Worm (Caenorhabditis elegans) whole organism, late embryonic: ENCODE measurements around the gene col-183.
A peak's percentile ranks its signal among the peaks of the same experiment; 100 is the strongest.

Experiments
- C38D4.7 ChIP-seq: fragments of 200-800 bp; sonication (Bioruptor generic); optimal IDR thresholded peaks from 2 replicates; lab custom pipeline; 2018; ENCODE audit warnings: mild to moderate bottlenecking, missing genetic modification characterization, moderate library complexity, missing compliant biosample characterization
- K09A11.1 ChIP-seq: sonication (generic microtip); optimal IDR thresholded peaks from 2 replicates; lab custom pipeline; 2017; ENCODE audit warnings: antibody characterized with exemption, mild to moderate bottlenecking, missing genetic modification characterization, missing compliant biosample characterization; ENCODE audit not compliant: insufficient read depth
- Y22D7AL.16 ChIP-seq: sonication (generic microtip); optimal IDR thresholded peaks from 2 replicates; lab custom pipeline; 2016; ENCODE audit warnings: missing genetic modification characterization, missing compliant biosample characterization
- ama-1 ChIP-seq: fragments of 150-350 bp; optimal IDR thresholded peaks from 2 replicates; lab custom pipeline; 2014
- ceh-14 ChIP-seq: sonication (generic microtip); optimal IDR thresholded peaks from 2 replicates; lab custom pipeline; 2016; ENCODE audit warnings: missing genotype, missing genetic modification characterization, missing compliant biosample characterization
- ceh-18 ChIP-seq: sonication (generic microtip); optimal IDR thresholded peaks from 2 replicates; lab custom pipeline; 2016; ENCODE audit warnings: missing genetic modification characterization, missing compliant biosample characterization
- ceh-19 ChIP-seq: fragments of 200-800 bp; sonication (Bioruptor generic); optimal IDR thresholded peaks from 2 replicates; lab custom pipeline; 2018; ENCODE audit warnings: mild to moderate bottlenecking, missing genetic modification characterization, missing compliant biosample characterization
- ceh-31 ChIP-seq: sonication (generic microtip); optimal IDR thresholded peaks from 2 replicates; lab custom pipeline; 2016; ENCODE audit warnings: missing genetic modification characterization, missing compliant biosample characterization
- ceh-34 ChIP-seq: sonication (generic microtip); optimal IDR thresholded peaks from 2 replicates; lab custom pipeline; 2016; ENCODE audit warnings: mild to moderate bottlenecking, missing genetic modification characterization, missing compliant biosample characterization
- ceh-45 ChIP-seq: fragments of 200-800 bp; sonication (Bioruptor generic); IDR thresholded peaks from 2 replicates; pipeline ENCODE4 v1.3.6; 2022; ENCODE audit warnings: missing genetic modification reagents, missing genetic modification characterization, missing compliant biosample characterization
- ceh-6 ChIP-seq: fragments of 200-800 bp; sonication (Bioruptor generic); optimal IDR thresholded peaks from 2 replicates; lab custom pipeline; 2018; ENCODE audit warnings: mild to moderate bottlenecking, missing genetic modification characterization, missing compliant biosample characterization
- che-1 ChIP-seq: sonication (generic microtip); optimal IDR thresholded peaks from 2 replicates; lab custom pipeline; 2016; ENCODE audit warnings: mild to moderate bottlenecking, missing genetic modification characterization, missing compliant biosample characterization
- dmd-4 ChIP-seq: sonication (generic microtip); optimal IDR thresholded peaks from 2 replicates; lab custom pipeline; 2016; ENCODE audit warnings: borderline replicate concordance, missing genetic modification characterization, missing compliant biosample characterization
- elt-4 ChIP-seq: sonication (generic microtip); optimal IDR thresholded peaks from 2 replicates; lab custom pipeline; 2016; ENCODE audit warnings: missing genetic modification characterization, missing compliant biosample characterization
- ets-4 ChIP-seq: sonication (generic microtip); optimal IDR thresholded peaks from 2 replicates; lab custom pipeline; 2016; ENCODE audit warnings: missing genetic modification characterization, missing compliant biosample characterization
- eyg-1 ChIP-seq: sonication (generic microtip); optimal IDR thresholded peaks from 2 replicates; lab custom pipeline; 2016; ENCODE audit warnings: missing genotype, missing genetic modification characterization, missing compliant biosample characterization
- fkh-6 ChIP-seq: sonication (generic microtip); optimal IDR thresholded peaks from 2 replicates; lab custom pipeline; 2016; ENCODE audit warnings: missing genetic modification characterization, missing compliant biosample characterization
- gmeb-2 ChIP-seq: sonication (generic microtip); optimal IDR thresholded peaks from 2 replicates; lab custom pipeline; 2016; ENCODE audit warnings: missing genetic modification characterization, inconsistent platforms, missing compliant biosample characterization
- hlh-15 ChIP-seq: sonication (generic microtip); optimal IDR thresholded peaks from 2 replicates; lab custom pipeline; 2016; ENCODE audit warnings: missing genetic modification characterization, missing compliant biosample characterization
- hlh-30 ChIP-seq: sonication (generic microtip); optimal IDR thresholded peaks from 2 replicates; lab custom pipeline; 2017; ENCODE audit warnings: antibody characterized with exemption, missing genetic modification characterization, missing compliant biosample characterization; ENCODE audit not compliant: insufficient read depth
- hlh-8 ChIP-seq: sonication (generic microtip); optimal IDR thresholded peaks from 2 replicates; lab custom pipeline; 2016; ENCODE audit warnings: missing genotype, missing genetic modification characterization, missing compliant biosample characterization
- lin-11 ChIP-seq: fragments of 200-800 bp; sonication (Bioruptor generic); optimal IDR thresholded peaks from 2 replicates; lab custom pipeline; 2018; ENCODE audit warnings: mild to moderate bottlenecking, missing genetic modification characterization, missing compliant biosample characterization
- madf-2 ChIP-seq: sonication (generic microtip); optimal IDR thresholded peaks from 2 replicates; lab custom pipeline; 2017; ENCODE audit warnings: missing genetic modification characterization, missing compliant biosample characterization
- nfya-1 ChIP-seq: sonication (generic microtip); optimal IDR thresholded peaks from 2 replicates; lab custom pipeline; 2017; ENCODE audit warnings: missing genetic modification characterization, mild to moderate bottlenecking, missing compliant biosample characterization, antibody characterized with exemption, moderate library complexity
- npax-4 ChIP-seq: sonication (generic microtip); optimal IDR thresholded peaks from 2 replicates; lab custom pipeline; 2016; ENCODE audit warnings: missing genetic modification characterization, missing compliant biosample characterization
- odd-2 ChIP-seq: sonication (generic microtip); optimal IDR thresholded peaks from 2 replicates; lab custom pipeline; 2017; ENCODE audit warnings: antibody characterized with exemption, mild to moderate bottlenecking, missing genetic modification characterization, missing compliant biosample characterization
- pag-3 ChIP-seq: sonication (generic microtip); optimal IDR thresholded peaks from 2 replicates; lab custom pipeline; 2016; ENCODE audit warnings: missing compliant biosample characterization, missing genetic modification characterization, borderline replicate concordance
- pat-9 ChIP-seq: fragments of 200-800 bp; sonication (Bioruptor generic); optimal IDR thresholded peaks from 2 replicates; lab custom pipeline; 2018; ENCODE audit warnings: mild to moderate bottlenecking, missing genetic modification characterization, moderate library complexity, missing compliant biosample characterization
- pha-2 ChIP-seq: sonication (generic microtip); optimal IDR thresholded peaks from 2 replicates; lab custom pipeline; 2017; ENCODE audit warnings: mild to moderate bottlenecking, missing genetic modification characterization, missing compliant biosample characterization
- pqm-1 ChIP-seq: sonication (generic microtip); optimal IDR thresholded peaks from 2 replicates; lab custom pipeline; 2016; ENCODE audit warnings: missing genetic modification characterization, missing compliant biosample characterization
- rnt-1 ChIP-seq: sonication (generic microtip); optimal IDR thresholded peaks from 2 replicates; lab custom pipeline; 2016; ENCODE audit warnings: missing genetic modification characterization, missing compliant biosample characterization
- sdc-2 ChIP-seq: sonication (generic microtip); optimal IDR thresholded peaks from 2 replicates; lab custom pipeline; 2016; ENCODE audit warnings: missing genotype, missing genetic modification characterization, missing compliant biosample characterization
- syd-9 ChIP-seq: sonication (generic microtip); optimal IDR thresholded peaks from 2 replicates; lab custom pipeline; 2016; ENCODE audit warnings: mild to moderate bottlenecking, missing genetic modification characterization, moderate library complexity, missing compliant biosample characterization
- tbx-2 ChIP-seq: sonication (generic microtip); optimal IDR thresholded peaks from 2 replicates; lab custom pipeline; 2016; ENCODE audit warnings: missing genetic modification characterization, missing compliant biosample characterization
- ttx-3 ChIP-seq: sonication (generic microtip); optimal IDR thresholded peaks from 2 replicates; lab custom pipeline; 2016; ENCODE audit warnings: missing genetic modification reagents, missing genetic modification characterization, missing compliant biosample characterization
- unc-3 ChIP-seq, 2 experiments: fragments of 200-800 bp in 1 of 2; sonication (Bioruptor generic) in 1 of 2; sonication (generic microtip) in 1 of 2; conservative IDR thresholded peaks in 1 of 2; optimal IDR thresholded peaks in 1 of 2; 2 replicates each; pipeline versions ENCODE4 v1.3.6 to Lab custom; 2016 to 2022; ENCODE audit warnings: missing compliant biosample characterization in 2 of 2, missing genetic modification characterization in 2 of 2, missing genetic modification reagents in 1 of 2
- unc-42 ChIP-seq: sonication (generic microtip); optimal IDR thresholded peaks from 2 replicates; lab custom pipeline; 2016; ENCODE audit warnings: missing genotype, missing genetic modification characterization, missing compliant biosample characterization
- unc-55 ChIP-seq: sonication (generic microtip); optimal IDR thresholded peaks from 2 replicates; lab custom pipeline; 2017; ENCODE audit warnings: missing biosample characterization, missing genetic modification reagents, missing genetic modification characterization
- zip-5 ChIP-seq: sonication (generic microtip); optimal IDR thresholded peaks from 2 replicates; lab custom pipeline; 2016; ENCODE audit warnings: missing genetic modification characterization, missing compliant biosample characterization

col-183 gene

ce11 chrX:13507233-13507632 is 39.7 kb upstream of the col-183 start, which contains the start of gene H06A10.1:
TSS of gene H06A10.1 (plus strand) at chrX:13507533.
- TF ChIP-seq ceh-6 (no peak), madf-2 (no peak), tbx-2 (no peak), ceh-34 (tag; lab: Kevin White, UChicago) (no peak), hlh-15 (tag; lab: Kevin White, UChicago) (no peak), ceh-14 (tag; lab: Kevin White, UChicago) (no peak), pqm-1 (tag; lab: Kevin White, UChicago) (no peak), zip-5 (tag; lab: Kevin White, UChicago) (no peak), fkh-6 (tag; lab: Kevin White, UChicago) (no peak)

DNA sequence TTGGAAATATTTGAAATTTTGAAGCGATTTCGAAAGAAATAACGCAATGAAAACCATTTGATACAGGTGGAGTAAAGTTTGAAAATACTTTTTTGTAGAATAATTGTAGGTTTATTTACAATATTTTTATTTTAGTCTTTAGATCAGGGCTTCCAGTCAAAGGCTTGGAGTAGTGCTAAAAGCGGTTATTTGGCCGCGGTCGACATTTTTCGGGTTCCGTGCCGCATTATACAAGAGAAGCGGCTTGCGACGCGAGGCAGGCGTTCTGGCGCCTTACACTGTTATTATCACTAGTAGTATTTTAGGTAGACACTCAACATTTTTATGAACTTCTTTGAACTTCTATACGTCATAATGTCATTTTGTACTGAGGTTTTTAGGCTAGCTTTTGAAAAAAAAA is 38.9 kb upstream of the col-183 start:
- no peak for TF ChIP-seq tbx-2
- TF ChIP-seq pha-2 (tag; lab: Kevin White, UChicago) = no peak
- TF ChIP-seq ets-4 (tag; lab: Kevin White, UChicago) = no peak
- TF ChIP-seq, all 69 proteins: peak for 0

- TF ChIP-seq unc-55 (GFP tag; lab: Kevin White, UChicago) (no peak), ceh-31 (tag; lab: Kevin White, UChicago) (peak; percentile 8), elt-4 (tag; lab: Kevin White, UChicago) (no peak), C38D4.7 (GFP tag; lab: Kevin White, UChicago) (no peak), ceh-45 (GFP tag; lab: Robert Waterston, UW) (no peak), unc-42 (tag; lab: Kevin White, UChicago) (peak; percentile 42), pqm-1 (tag; lab: Kevin White, UChicago) (no peak)
These were observed 38.5 kb upstream of the col-183 start for ce11 chrX:13506043-13506442.

- TF ChIP-seq unc-42 (tag; lab: Kevin White, UChicago) (peak; percentile 5), ceh-34 (tag; lab: Kevin White, UChicago) (no peak)
These were observed 37.6 kb upstream of the col-183 start for ce11 chrX:13505201-13505600.

ce11 chrX:13503839-13504238 is 36.3 kb upstream of the col-183 start:
- no peak for TF ChIP-seq tbx-2
- TF ChIP-seq npax-4 (tag; lab: Kevin White, UChicago) = no peak
- no peak for TF ChIP-seq ama-1
- no peak for TF ChIP-seq ttx-3 (tag; lab: Kevin White, UChicago)
- TF ChIP-seq ceh-19 (GFP tag; lab: Kevin White, UChicago) = peak; percentile 2
- TF ChIP-seq unc-55 (GFP tag; lab: Kevin White, UChicago) = no peak
- TF ChIP-seq rnt-1 (tag; lab: Kevin White, UChicago) = no peak
- no peak for TF ChIP-seq Y22D7AL.16 (tag; lab: Kevin White, UChicago)
- no peak for TF ChIP-seq eyg-1
- TF ChIP-seq syd-9 (tag; lab: Kevin White, UChicago) = no peak
- TF ChIP-seq che-1 (tag; lab: Kevin White, UChicago) = no peak
- peak; percentile 51 for TF ChIP-seq sdc-2 (tag; lab: Kevin White, UChicago)
- TF ChIP-seq lin-11 = no peak
- TF ChIP-seq hlh-15 (tag; lab: Kevin White, UChicago) = no peak
- no peak for TF ChIP-seq hlh-30
- no peak for TF ChIP-seq ceh-18 (tag; lab: Kevin White, UChicago)
- peak; percentile 34 for TF ChIP-seq unc-42 (tag; lab: Kevin White, UChicago)
- TF ChIP-seq dmd-4 (tag; lab: Kevin White, UChicago) = peak; percentile 25
- TF ChIP-seq odd-2 (tag; lab: Kevin White, UChicago) = no peak
- TF ChIP-seq unc-3 (GFP tag; conservative IDR thresholded peaks at IDR 0.05; lab: Robert Waterston, UW) = no peak
- TF ChIP-seq unc-3 (tag; optimal IDR thresholded peaks at IDR 0.05; lab: Kevin White, UChicago) = no peak
- TF ChIP-seq pag-3 = no peak
- peak; percentile 43 for TF ChIP-seq ceh-31 (tag; lab: Kevin White, UChicago)
- peak; percentile 19 for TF ChIP-seq nfya-1 (tag; lab: Kevin White, UChicago)
- no peak for TF ChIP-seq gmeb-2 (tag; lab: Kevin White, UChicago)
- no peak for TF ChIP-seq pha-2 (tag; lab: Kevin White, UChicago)
- TF ChIP-seq ceh-14 (tag; lab: Kevin White, UChicago) = peak; percentile 1
- TF ChIP-seq hlh-8 (tag; lab: Kevin White, UChicago) = no peak
- no peak for TF ChIP-seq K09A11.1 (tag; lab: Kevin White, UChicago)
- TF ChIP-seq pat-9 = no peak
